Fruit fly (Drosophila melanogaster) whole organism: ENCODE results near the gene Rac1.

ENCODE experiments used
- CG8478 ChIP-seq: fragments of >200 bp; optimal IDR thresholded peaks from 2 replicates; lab custom pipeline; 2018; ENCODE audit warnings: inconsistent platforms
- Dll ChIP-seq: fragments of >200 bp; optimal IDR thresholded peaks from 2 replicates; lab custom pipeline; 2017
- EcR ChIP-seq, 2 experiments: fragments of >200 bp; optimal IDR thresholded peaks; 2 replicates each; lab custom pipeline; 2017; ENCODE audit warnings: missing biosample characterization in 2 of 2, missing genetic modification characterization in 2 of 2, missing genetic modification reagents in 2 of 2
- pan ChIP-seq: fragments of >200 bp; optimal IDR thresholded peaks from 2 replicates; lab custom pipeline; 2017
- psq ChIP-seq: fragments of >200 bp; optimal IDR thresholded peaks from 2 replicates; lab custom pipeline; 2017
- usp ChIP-seq: fragments of >200 bp; optimal IDR thresholded peaks from 2 replicates; lab custom pipeline; 2017; ENCODE audit warnings: missing biosample characterization, missing genetic modification characterization, mixed read lengths

DNA sequence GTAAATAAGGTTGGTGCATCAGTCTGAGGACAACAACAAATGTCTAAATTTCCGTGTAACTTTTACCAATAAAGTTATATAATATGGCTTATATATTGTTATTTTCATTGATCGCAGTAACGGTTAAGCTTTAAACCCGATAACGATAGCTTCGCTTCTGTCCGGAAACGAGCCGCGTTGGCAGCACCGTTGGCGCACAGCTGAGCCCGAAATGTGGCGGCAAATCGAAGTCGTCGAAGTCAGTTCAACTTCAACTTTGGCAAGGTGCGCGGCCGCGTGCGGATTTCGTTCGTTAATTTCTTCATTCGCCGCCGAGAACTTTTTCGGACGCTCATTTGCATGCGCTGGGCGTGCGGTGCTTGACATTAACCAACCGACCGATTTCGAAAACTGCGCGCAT is 15.8 kb upstream of the Rac1 start, which contains the start of gene Myo61F:
- no peak for TF ChIP-seq psq (lab: Kevin White, UChicago)
- TF ChIP-seq EcR (GFP tag; optimal IDR thresholded peaks at IDR 0.05; lab: Kevin White, UChicago) = no peak
- TF ChIP-seq usp (GFP tag; lab: Kevin White, UChicago) = no peak
- TF ChIP-seq pan (lab: Kevin White, UChicago) = no peak
- TF ChIP-seq Dll (lab: Kevin White, UChicago) = no peak
- no peak for TF ChIP-seq CG8478 (lab: Kevin White, UChicago)
